Fruit fly (Drosophila melanogaster) whole organism, embryonic: ENCODE data around the gene CG32564.

Experiments used
- CG3065 ChIP-seq: fragments of 200-800 bp; sonication (Bioruptor generic); optimal IDR thresholded peaks from 2 replicates; lab custom pipeline; 2016; ENCODE audit warnings: missing biosample characterization, missing genetic modification characterization
- GATAe ChIP-seq: fragments of 200-800 bp; sonication (Bioruptor generic); conservative IDR thresholded peaks from 2 replicates; pipeline ENCODE4 v1.3.6; 2022; ENCODE audit warnings: missing biosample characterization, missing genetic modification characterization
- HmgZ ChIP-seq: fragments of 200-800 bp; sonication (Bioruptor generic); optimal IDR thresholded peaks from 2 replicates; lab custom pipeline; 2018; ENCODE audit warnings: missing biosample characterization, mild to moderate bottlenecking, missing genetic modification characterization
- tgo ChIP-seq: fragments of 200-800 bp; sonication (Bioruptor generic); IDR thresholded peaks from 3 replicates; pipeline ENCODE4 v1.3.6; 2022; ENCODE audit warnings: missing biosample characterization, missing genetic modification characterization
- vvl ChIP-seq: fragments of 200-800 bp; sonication (Bioruptor generic); IDR thresholded peaks from 2 replicates; pipeline ENCODE4 v1.3.6; 2022; ENCODE audit warnings: missing biosample characterization, missing genetic modification characterization

DNA sequence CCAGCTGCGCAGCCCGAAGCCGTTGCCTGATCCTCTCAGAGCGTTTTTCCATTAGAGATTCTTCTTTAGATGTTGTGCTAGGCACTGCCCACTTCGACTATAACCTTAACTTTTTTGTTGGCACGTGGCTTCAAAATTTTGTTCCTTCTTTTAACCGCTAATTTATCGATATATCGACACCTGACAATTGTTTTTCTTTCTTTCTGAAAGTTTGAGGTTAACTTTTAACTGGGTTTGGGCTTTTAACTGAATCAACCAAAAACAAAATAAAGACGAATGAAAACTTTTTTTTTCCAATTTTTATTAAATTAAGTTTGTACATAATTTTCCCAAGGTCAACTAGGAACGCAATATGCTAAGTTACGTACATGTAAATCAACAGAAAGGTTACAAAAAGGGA lies 40.7 kb downstream of the CG32564 start, which contains the start of gene CG42854:
- TF ChIP-seq vvl (GFP tag; lab: Robert Waterston, UW) (no peak), tgo (GFP tag; lab: Robert Waterston, UW) (no peak), GATAe (no peak), HmgZ (tag; lab: Kevin White, UChicago) (no peak), CG3065 (GFP tag; lab: Kevin White, UChicago) (no peak)
